Fruit fly (Drosophila melanogaster): ENCODE measurements around the gene CG15343.

- TF ChIP-seq Dll (optimal IDR thresholded peaks at IDR 0.05) (no peak), CG8478 (optimal IDR thresholded peaks at IDR 0.05) (no peak), EcR (GFP tag; optimal IDR thresholded peaks at IDR 0.05) (no peak)
Observed at dm6 chrX:8285052-8285451, 11.4 kb upstream of the CG15343 start.
